Fruit fly (Drosophila melanogaster): ENCODE results near the gene CG32069.
A peak's percentile ranks its signal among the peaks of the same experiment; 100 is the strongest.

The CG32069 gene

dm6 chr3L:11096195-11096908 is 33.9 kb upstream of the CG32069 start, which contains the start of the genes CG46439, Iyd and CG33947 (continued):
- peak; percentile 35 for TF ChIP-seq lab (GFP tag; optimal IDR thresholded peaks at IDR 0.05)
- peak; percentile 32 for TF ChIP-seq CG9797 (GFP tag; optimal IDR thresholded peaks at IDR 0.05)
- TF ChIP-seq CG4617 (GFP tag; optimal IDR thresholded peaks at IDR 0.05; ENCODE audit: borderline replicate concordance), result peak; percentile 8
- TF ChIP-seq cad (GFP tag; optimal IDR thresholded peaks at IDR 0.05), result no peak
- TF ChIP-seq E2f1 (GFP tag; IDR thresholded peaks at IDR 0.05), result peak; percentile 55; the same call in 1 of the 2 replicates
- TF ChIP-seq pros (GFP tag; optimal IDR thresholded peaks at IDR 0.05), result peak; percentile 37
- peak; percentile 11 for TF ChIP-seq sug (tag; optimal IDR thresholded peaks at IDR 0.05)
- peak; percentile 26 for TF ChIP-seq CG2120 (GFP tag; optimal IDR thresholded peaks at IDR 0.05)
- peak; percentile 20 for TF ChIP-seq BtbVII (GFP tag; optimal IDR thresholded peaks at IDR 0.05)
- TF ChIP-seq CG11696 (GFP tag; IDR thresholded peaks at IDR 0.05), result no peak
- no peak for TF ChIP-seq aop (GFP tag; IDR thresholded peaks at IDR 0.05)
- TF ChIP-seq Mad (GFP tag; optimal IDR thresholded peaks at IDR 0.05), result no peak
- peak; percentile 40; the same call in 1 of the 2 replicates for TF ChIP-seq unc-4 (GFP tag; IDR thresholded peaks at IDR 0.05; ENCODE audit: partially characterized antibody)
- no peak for TF ChIP-seq hkb (optimal IDR thresholded peaks at IDR 0.05)
- peak; percentile 37; the same call in 1 of the 2 replicates for TF ChIP-seq hkb (GFP tag; IDR thresholded peaks at IDR 0.05)
- TF ChIP-seq chn (GFP tag; optimal IDR thresholded peaks at IDR 0.05), result peak; percentile 4
- peak; percentile 73 for TF ChIP-seq lbe (GFP tag; optimal IDR thresholded peaks at IDR 0.05)
- peak; percentile 13 for TF ChIP-seq HmgZ (tag; optimal IDR thresholded peaks at IDR 0.05)
- peak in 1 of 2 experiments; percentile 77 for TF ChIP-seq bsh (GFP tag; optimal IDR thresholded peaks at IDR 0.05)
- no peak for TF ChIP-seq CG33557 (GFP tag; optimal IDR thresholded peaks at IDR 0.05)
- TF ChIP-seq gcm2 (GFP tag; optimal IDR thresholded peaks at IDR 0.05), result no peak
- TF ChIP-seq HmgD (GFP tag; optimal IDR thresholded peaks at IDR 0.05), result no peak
- peak; percentile 38 for TF ChIP-seq abd-A (tag; optimal IDR thresholded peaks at IDR 0.05)
- TF ChIP-seq CG17912 (GFP tag; optimal IDR thresholded peaks at IDR 0.05), result no peak
- peak; percentile 19 for TF ChIP-seq CG10209 (GFP tag; optimal IDR thresholded peaks at IDR 0.05)
- TF ChIP-seq pho (GFP tag; optimal IDR thresholded peaks at IDR 0.05), result no peak
- TF ChIP-seq PHDP (tag; optimal IDR thresholded peaks at IDR 0.05), result peak; percentile 12
- TF ChIP-seq CG8944 (GFP tag; optimal IDR thresholded peaks at IDR 0.05), result no peak
- peak; percentile 37 for TF ChIP-seq MESR4 (GFP tag; optimal IDR thresholded peaks at IDR 0.05)
- TF ChIP-seq chinmo (GFP tag; IDR thresholded peaks at IDR 0.05; ENCODE audit: partially characterized antibody), result 0 out of 4 replicates have a peak, but pooled peaks have one; percentile 76
- TF ChIP-seq CG9932 (GFP tag; IDR thresholded peaks at IDR 0.05), result no peak
- no peak for TF ChIP-seq Dip3 (GFP tag; optimal IDR thresholded peaks at IDR 0.05)
- peak; percentile 22; the same call in 1 of the 2 replicates for TF ChIP-seq Scr (GFP tag; IDR thresholded peaks at IDR 0.05; ENCODE audit: partially characterized antibody)
- TF ChIP-seq Ets97D (GFP tag; optimal IDR thresholded peaks at IDR 0.05), result peak; percentile 34
- no peak for TF ChIP-seq z (GFP tag; IDR thresholded peaks at IDR 0.05)
- TF ChIP-seq CG7372 (GFP tag; IDR thresholded peaks at IDR 0.05), result no peak
- TF ChIP-seq D19A (tag; optimal IDR thresholded peaks at IDR 0.05), result no peak
- peak; percentile 9 for TF ChIP-seq Asciz (GFP tag; optimal IDR thresholded peaks at IDR 0.05)
- no peak for TF ChIP-seq CG12236 (GFP tag; optimal IDR thresholded peaks at IDR 0.05)
- no peak for TF ChIP-seq CG4424 (GFP tag; optimal IDR thresholded peaks at IDR 0.05)
- peak; percentile 37 for TF ChIP-seq pzg (GFP tag; optimal IDR thresholded peaks at IDR 0.05)
- TF ChIP-seq CG4360 (GFP tag; IDR thresholded peaks at IDR 0.05), result peak; percentile 38; the same call in 1 of the 2 replicates
- peak; percentile 10 for TF ChIP-seq Dek (tag; optimal IDR thresholded peaks at IDR 0.05)
- peak in 1 of 2 experiments; percentile 12 for TF ChIP-seq Hr51 (GFP tag; optimal IDR thresholded peaks at IDR 0.05)
- no peak for TF ChIP-seq Dip2 (GFP tag; IDR thresholded peaks at IDR 0.05)
- no peak for TF ChIP-seq CG16863 (GFP tag; optimal IDR thresholded peaks at IDR 0.05)
